Fruit fly (Drosophila melanogaster) whole organism, pupa: ENCODE data around the gene Cpr66D.

Experiments
- CG10348 ChIP-seq: fragments of 200-800 bp; sonication (Bioruptor generic); IDR thresholded peaks from 2 replicates; pipeline ENCODE4 v1.3.6; 2022; ENCODE audit warnings: missing biosample characterization, missing genetic modification characterization
- CG12605 ChIP-seq: fragments of 200-800 bp; sonication (Bioruptor generic); IDR thresholded peaks from 2 replicates; pipeline ENCODE4 v1.3.6; 2022; ENCODE audit warnings: missing biosample characterization, missing genetic modification characterization
- CG13204 ChIP-seq: fragments of 200-800 bp; sonication (Bioruptor generic); optimal IDR thresholded peaks from 2 replicates; lab custom pipeline; 2018; ENCODE audit warnings: missing biosample characterization, mild to moderate bottlenecking, missing genetic modification characterization, moderate library complexity
- CG14655 ChIP-seq: fragments of 200-800 bp; sonication (Bioruptor generic); optimal IDR thresholded peaks from 3 replicates; lab custom pipeline; 2017; ENCODE audit warnings: mild to moderate bottlenecking, missing biosample characterization, missing genetic modification reagents, missing genetic modification characterization
- CG15710 ChIP-seq: fragments of 200-800 bp; sonication (Bioruptor generic); optimal IDR thresholded peaks from 2 replicates; lab custom pipeline; 2018; ENCODE audit warnings: missing biosample characterization, mild to moderate bottlenecking, missing genetic modification characterization, moderate library complexity
- CG17806 ChIP-seq: fragments of 200-800 bp; sonication (Bioruptor generic); optimal IDR thresholded peaks from 2 replicates; lab custom pipeline; 2018; ENCODE audit warnings: missing biosample characterization, mild to moderate bottlenecking, missing genetic modification characterization, moderate library complexity
- CG32121 ChIP-seq: fragments of 200-800 bp; sonication (Bioruptor generic); IDR thresholded peaks from 2 replicates; pipeline ENCODE4 v1.3.6; 2022; ENCODE audit warnings: missing biosample characterization, missing genetic modification characterization
- CG34367 ChIP-seq: fragments of 200-800 bp; sonication (Bioruptor generic); optimal IDR thresholded peaks from 2 replicates; lab custom pipeline; 2018; ENCODE audit warnings: missing biosample characterization, mild to moderate bottlenecking, missing genetic modification characterization
- CG4496 ChIP-seq: fragments of 200-800 bp; sonication (Bioruptor generic); IDR thresholded peaks from 3 replicates; pipeline ENCODE4 v1.3.6; 2022; ENCODE audit warnings: missing biosample characterization, missing genetic modification characterization
- CG8159 ChIP-seq: fragments of 200-800 bp; sonication (Bioruptor generic); optimal IDR thresholded peaks from 3 replicates; lab custom pipeline; 2018; ENCODE audit warnings: missing biosample characterization, mild to moderate bottlenecking, missing genetic modification characterization, moderate library complexity
- CG8301 ChIP-seq: fragments of 200-800 bp; sonication (Bioruptor generic); optimal IDR thresholded peaks from 2 replicates; lab custom pipeline; 2018; ENCODE audit warnings: missing biosample characterization, mild to moderate bottlenecking, missing genetic modification characterization
- CG9948 ChIP-seq: fragments of 200-800 bp; sonication (Bioruptor generic); optimal IDR thresholded peaks from 2 replicates; lab custom pipeline; 2018; ENCODE audit warnings: missing biosample characterization, mild to moderate bottlenecking, missing genetic modification characterization, moderate library complexity
- D1 ChIP-seq: fragments of 200-800 bp; sonication (Bioruptor generic); optimal IDR thresholded peaks from 2 replicates; lab custom pipeline; 2018; ENCODE audit warnings: missing biosample characterization, mild to moderate bottlenecking, missing genetic modification characterization, moderate library complexity
- EcR ChIP-seq: fragments of 200-800 bp; sonication (Bioruptor generic); optimal IDR thresholded peaks from 3 replicates; lab custom pipeline; 2019; ENCODE audit warnings: missing biosample characterization, missing genetic modification characterization, mild to moderate bottlenecking, moderate library complexity, missing genetic modification reagents
- Ets98B ChIP-seq: fragments of 200-800 bp; sonication (Bioruptor generic); IDR thresholded peaks from 2 replicates; pipeline ENCODE4 v1.3.6; 2022; ENCODE audit warnings: missing biosample characterization, missing genetic modification characterization
- Pif1A ChIP-seq: fragments of 200-800 bp; sonication (Bioruptor generic); optimal IDR thresholded peaks from 3 replicates; lab custom pipeline; 2016; ENCODE audit warnings: missing biosample characterization, missing genetic modification characterization
- Pif1B ChIP-seq: fragments of 200-800 bp; sonication (Bioruptor generic); optimal IDR thresholded peaks from 3 replicates; lab custom pipeline; 2016; ENCODE audit warnings: missing biosample characterization, missing genetic modification characterization
- Snoo ChIP-seq: fragments of 200-800 bp; sonication (Bioruptor generic); optimal IDR thresholded peaks from 3 replicates; lab custom pipeline; 2017; ENCODE audit warnings: missing biosample characterization, mild to moderate bottlenecking, missing genetic modification characterization, inconsistent platforms
- fd96Ca ChIP-seq: fragments of 200-800 bp; sonication (Bioruptor generic); IDR thresholded peaks from 3 replicates; pipeline ENCODE4 v1.3.6; 2022; ENCODE audit warnings: missing biosample characterization, missing genetic modification characterization
- gl ChIP-seq: fragments of 200-800 bp; sonication (Bioruptor generic); optimal IDR thresholded peaks from 2 replicates; lab custom pipeline; 2018; ENCODE audit warnings: missing biosample characterization, mild to moderate bottlenecking, missing genetic modification characterization
- rn ChIP-seq: fragments of 200-800 bp; sonication (Bioruptor generic); IDR thresholded peaks from 2 replicates; pipeline ENCODE4 v1.3.6; 2022; ENCODE audit warnings: missing biosample characterization, missing genetic modification characterization

The Cpr66D gene

DNA sequence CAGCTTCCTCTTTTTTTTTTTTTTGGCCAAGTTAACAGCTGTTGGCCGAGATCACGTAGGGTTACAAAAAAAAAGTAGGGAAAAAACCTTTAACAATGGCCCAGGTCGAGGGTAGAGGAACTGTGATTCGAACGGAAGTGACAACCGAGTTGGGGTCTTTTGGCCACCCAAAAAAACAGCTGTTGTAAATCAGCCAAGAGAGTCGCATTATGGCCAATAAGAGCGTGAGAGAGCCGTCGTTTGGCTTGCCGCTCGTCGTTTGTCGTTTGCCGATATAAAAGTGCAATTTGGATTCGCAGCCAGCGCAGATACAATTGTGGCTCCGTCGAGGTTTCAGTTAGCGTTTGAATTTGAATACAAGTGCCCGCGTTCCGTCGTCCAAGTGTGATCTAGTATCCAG is at the start of gene Cpr66D:
TSS of gene Cpr66D (plus strand) at position 301 of the 400 bp plus-strand sequence.
- TF ChIP-seq CG4496 (GFP tag; lab: Robert Waterston, UW) (0 out of 3 replicates have a peak, but pooled peaks have one; percentile 24), CG13204 (GFP tag; lab: Kevin White, UChicago) (no peak)
- TF ChIP-seq, all 21 proteins: peak for 1

DNA sequence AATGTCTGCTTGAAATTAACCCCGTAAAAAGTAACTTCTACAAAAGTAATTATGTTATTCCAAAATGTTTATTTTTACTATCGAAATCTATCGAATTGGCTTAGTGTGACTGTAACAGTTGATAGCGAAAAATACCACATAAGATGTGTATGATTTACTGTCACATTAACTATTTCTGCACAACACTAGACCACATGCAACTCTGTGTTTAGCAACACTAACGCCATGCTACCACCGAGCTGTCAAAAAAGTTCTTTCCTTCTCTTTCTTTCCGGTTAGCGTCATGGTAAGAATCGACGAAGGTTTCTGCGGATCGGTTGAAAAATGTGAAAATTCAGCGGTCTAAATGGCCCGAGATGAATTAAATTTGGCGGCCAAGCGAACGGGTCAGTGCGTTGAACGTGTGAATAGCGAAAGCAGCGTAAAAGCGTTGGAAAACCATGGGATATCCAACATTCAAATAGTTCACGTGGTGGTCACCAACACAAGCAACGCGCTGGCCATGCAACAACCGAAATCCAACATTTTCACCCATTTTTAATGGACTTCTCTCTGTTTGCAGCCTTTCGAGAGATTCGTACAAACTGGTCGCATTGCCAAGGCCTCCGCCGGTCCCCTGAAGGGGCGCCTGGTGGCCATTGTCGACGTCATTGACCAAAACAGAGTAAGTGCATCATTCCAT is 39.3 kb upstream of the Cpr66D start, which contains the start of the genes Nelf-E and RpL14:
TSS of gene Nelf-E (minus strand) at position 128 of the 682 bp plus-strand sequence.
TSS of gene RpL14 (plus strand) at position 255 of the 682 bp plus-strand sequence.
- TF ChIP-seq CG9948 (tag; lab: Kevin White, UChicago) (peak; percentile 50), Ets98B (GFP tag; lab: Robert Waterston, UW) (peak; percentile 84), CG12605 (GFP tag; lab: Robert Waterston, UW) (peak; percentile 47; the same call in 1 of the 2 replicates), rn (GFP tag; lab: Robert Waterston, UW) (peak; percentile 82), CG4496 (GFP tag; lab: Robert Waterston, UW) (peak; percentile 94), gl (tag; lab: Kevin White, UChicago) (peak; percentile 79), CG34367 (tag; lab: Kevin White, UChicago) (peak; percentile 90), CG15710 (tag; lab: Kevin White, UChicago) (peak; percentile 82), CG32121 (GFP tag; lab: Robert Waterston, UW) (peak; percentile 83), Pif1A (no peak), EcR (GFP tag; lab: Kevin White, UChicago) (no peak), fd96Ca (GFP tag; lab: Robert Waterston, UW) (peak; percentile 89), CG17806 (no peak), CG8159 (tag; lab: Kevin White, UChicago) (peak; percentile 66)

DNA sequence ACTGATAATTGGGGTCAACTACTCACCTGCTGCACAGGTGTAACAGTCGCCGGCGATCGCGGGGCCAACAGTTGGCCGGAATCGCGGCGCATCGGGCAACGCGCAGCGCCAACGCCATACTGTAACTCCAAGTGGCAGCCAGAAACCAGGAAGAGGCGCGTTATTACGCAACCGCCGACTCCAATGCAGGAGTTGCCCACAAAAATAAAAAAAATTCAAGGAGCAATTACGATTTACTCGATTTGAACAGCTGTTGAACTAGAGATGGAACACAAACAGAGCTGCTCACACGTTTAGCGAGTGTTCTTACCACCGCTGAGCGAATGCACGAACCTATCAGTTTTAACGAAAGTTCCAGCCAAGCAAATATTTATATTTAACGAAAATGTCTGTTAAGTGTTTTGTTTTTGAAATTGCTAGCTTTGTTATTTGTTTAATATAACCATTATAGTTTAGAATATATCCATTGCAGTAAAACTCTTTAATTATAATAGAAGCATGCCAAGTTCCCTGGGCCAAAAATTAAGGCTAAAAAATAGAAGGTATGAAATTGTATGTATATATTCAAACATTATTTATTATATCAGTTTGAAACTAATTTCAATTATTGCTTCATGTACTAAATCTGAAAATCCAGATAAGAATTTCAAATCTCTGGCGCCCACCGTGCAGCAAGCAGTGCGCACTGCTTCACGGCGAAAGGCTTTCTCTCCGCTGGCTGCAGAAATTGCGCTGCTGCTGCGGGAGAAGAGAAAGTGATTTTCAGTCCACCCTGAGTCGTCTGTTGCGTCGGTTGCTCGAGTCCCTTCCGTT is 36.2 kb upstream of the Cpr66D start, which contains the start of the genes CG5989 and CG6282:
TSS of gene CG5989 (minus strand) at position 270 of the 813 bp plus-strand sequence.
TSS of gene CG6282 (plus strand) at position 778 of the 813 bp plus-strand sequence.
- TF ChIP-seq EcR (GFP tag; lab: Kevin White, UChicago) (peak; percentile 56), CG12605 (GFP tag; lab: Robert Waterston, UW) (peak; percentile 37; the same call in 1 of the 2 replicates), CG8159 (tag; lab: Kevin White, UChicago) (peak; percentile 0), CG32121 (GFP tag; lab: Robert Waterston, UW) (no peak), CG15710 (tag; lab: Kevin White, UChicago) (no peak)

DNA sequence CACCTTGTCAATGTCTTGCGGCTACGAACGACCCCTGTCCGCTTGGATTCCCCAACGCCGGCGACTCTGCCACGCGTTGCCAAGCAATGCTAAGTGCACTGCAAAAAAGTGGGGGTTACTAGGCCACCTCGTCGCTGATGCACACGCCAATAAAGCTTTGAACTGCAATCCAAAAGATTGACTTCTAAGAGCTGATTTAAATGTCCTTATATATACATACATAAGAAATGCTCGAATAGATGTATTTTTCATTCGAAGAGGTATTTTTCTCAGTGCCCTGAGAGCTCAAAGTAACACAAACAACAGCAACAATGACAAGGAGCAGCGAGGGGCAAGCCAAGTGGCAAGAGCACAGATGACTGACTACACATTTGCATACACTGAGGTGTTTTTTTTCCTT is 32.8 kb upstream of the Cpr66D start:
- TF ChIP-seq Pif1A (peak; percentile 53), fd96Ca (GFP tag; lab: Robert Waterston, UW) (peak; percentile 65; the same call in 2 of the 3 replicates), D1 (tag; lab: Kevin White, UChicago) (no peak), CG8301 (tag; lab: Kevin White, UChicago) (no peak), Snoo (no peak), EcR (GFP tag; lab: Kevin White, UChicago) (no peak), rn (GFP tag; lab: Robert Waterston, UW) (no peak), CG10348 (GFP tag; lab: Robert Waterston, UW) (no peak), CG14655 (GFP tag; lab: Kevin White, UChicago) (peak; percentile 36), CG12605 (GFP tag; lab: Robert Waterston, UW) (0 out of 2 replicates have a peak, but pooled peaks have one; percentile 27), Pif1B (no peak), CG17806 (no peak), CG34367 (tag; lab: Kevin White, UChicago) (no peak), CG8159 (tag; lab: Kevin White, UChicago) (peak; percentile 54), gl (tag; lab: Kevin White, UChicago) (no peak), CG13204 (GFP tag; lab: Kevin White, UChicago) (no peak), Ets98B (GFP tag; lab: Robert Waterston, UW) (no peak; the same call in 1 of the 2 replicates), CG15710 (tag; lab: Kevin White, UChicago) (peak; percentile 51), CG9948 (tag; lab: Kevin White, UChicago) (peak; percentile 40), CG32121 (GFP tag; lab: Robert Waterston, UW) (peak; percentile 42; the same call in 1 of the 2 replicates), CG4496 (GFP tag; lab: Robert Waterston, UW) (0 out of 3 replicates have a peak, but pooled peaks have one; percentile 43)

DNA sequence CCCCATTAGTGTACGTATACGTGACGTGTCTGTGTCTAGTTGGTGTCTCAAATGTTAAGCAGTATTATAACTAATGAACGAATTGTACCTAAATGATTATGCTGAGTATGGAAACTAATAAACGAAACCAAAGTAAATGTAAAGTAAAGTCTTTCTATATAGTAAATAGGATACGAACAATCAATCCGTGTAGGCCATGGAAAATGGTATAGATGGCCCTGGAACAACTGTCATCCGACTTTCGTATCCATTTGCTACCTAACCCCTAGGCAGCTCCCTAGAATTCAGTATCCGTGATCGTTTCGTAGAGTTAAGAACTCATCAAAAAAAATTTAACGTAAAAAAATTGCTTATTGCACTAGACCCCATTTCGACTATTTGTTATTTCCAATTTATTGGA is 23.3 kb upstream of the Cpr66D start, which contains the start of gene S-Lap1:
TSS of gene S-Lap1 (plus strand) at position 301 of the 400 bp plus-strand sequence.
- TF ChIP-seq rn (GFP tag; lab: Robert Waterston, UW) (no peak), CG8301 (tag; lab: Kevin White, UChicago) (no peak), CG34367 (tag; lab: Kevin White, UChicago) (no peak), fd96Ca (GFP tag; lab: Robert Waterston, UW) (no peak), EcR (GFP tag; lab: Kevin White, UChicago) (no peak), CG4496 (GFP tag; lab: Robert Waterston, UW) (no peak)
